Fruit fly (Drosophila melanogaster): ENCODE results near the gene Arglu1.
A peak's percentile ranks its signal among the peaks of the same experiment; 100 is the strongest.

Arglu1 gene

DNA sequence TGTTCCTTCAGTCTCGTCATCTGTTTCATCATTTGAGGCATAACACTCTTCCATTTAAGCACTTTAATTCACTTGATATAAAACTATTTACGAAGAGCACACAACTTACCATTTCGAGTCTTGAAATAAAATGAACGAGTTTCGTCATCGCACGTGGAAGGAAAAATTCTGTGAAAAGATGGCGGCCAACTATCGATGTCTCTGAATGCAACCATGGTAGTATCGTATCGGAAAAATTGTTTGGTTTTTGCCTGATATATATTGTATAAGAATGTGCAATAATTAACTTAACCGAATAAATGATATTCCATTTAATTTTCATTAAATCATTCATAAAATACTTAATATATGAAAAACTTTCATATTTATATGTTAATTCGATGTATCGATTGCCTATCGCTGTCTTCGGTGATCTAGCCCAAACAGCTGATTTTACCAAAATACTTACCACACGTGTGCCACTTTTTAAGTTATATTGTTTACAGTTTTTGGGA, 43.0 kb downstream of the Arglu1 start, which contains the start of gene Bka (continued):
- TF ChIP-seq CG9817 (tag; optimal IDR thresholded peaks at IDR 0.05) (peak; percentile 30), her (GFP tag; optimal IDR thresholded peaks at IDR 0.05) (peak; percentile 40), CG10321 (GFP tag; IDR thresholded peaks at IDR 0.05) (no peak), MTF-1 (GFP tag; optimal IDR thresholded peaks at IDR 0.05; ENCODE audit: borderline replicate concordance) (peak; percentile 51), CG17361 (GFP tag; IDR thresholded peaks at IDR 0.05) (peak; percentile 66; the same call in 2 of the 3 replicates), klu (GFP tag; IDR thresholded peaks at IDR 0.05) (no peak), pho (GFP tag; optimal IDR thresholded peaks at IDR 0.05) (peak; percentile 20), Oli (tag; optimal IDR thresholded peaks at IDR 0.05) (peak; percentile 31), YL-1 (GFP tag; optimal IDR thresholded peaks at IDR 0.05) (peak; percentile 96), CG6654 (GFP tag; optimal IDR thresholded peaks at IDR 0.05) (no peak), tll (GFP tag; optimal IDR thresholded peaks at IDR 0.05) (no peak), CG43689 (GFP tag; IDR thresholded peaks at IDR 0.05) (no peak), gsb-n (tag; optimal IDR thresholded peaks at IDR 0.05) (peak; percentile 66), disco-r (GFP tag; optimal IDR thresholded peaks at IDR 0.05) (no peak), Max (GFP tag; optimal IDR thresholded peaks at IDR 0.05) (peak; percentile 73), stc (GFP tag; IDR thresholded peaks at IDR 0.05) (no peak), pfk (GFP tag; optimal IDR thresholded peaks at IDR 0.05) (peak; percentile 26), CG14965 (GFP tag; optimal IDR thresholded peaks at IDR 0.05; ENCODE audit: borderline replicate concordance) (no peak), Ssrp (tag; optimal IDR thresholded peaks at IDR 0.05) (no peak), CG15696 (tag; optimal IDR thresholded peaks at IDR 0.05) (peak; percentile 25), Nf-YB (GFP tag; optimal IDR thresholded peaks at IDR 0.05) (peak; percentile 66), CG18262 (tag; optimal IDR thresholded peaks at IDR 0.05) (peak; percentile 69), H15 (GFP tag; IDR thresholded peaks at IDR 0.05) (no peak), CG10209 (GFP tag; optimal IDR thresholded peaks at IDR 0.05) (peak; percentile 24), ATbp (GFP tag; optimal IDR thresholded peaks at IDR 0.05) (no peak), ewg (GFP tag; optimal IDR thresholded peaks at IDR 0.05) (no peak), lab (GFP tag; optimal IDR thresholded peaks at IDR 0.05) (peak; percentile 72), sob (GFP tag; IDR thresholded peaks at IDR 0.05) (peak; percentile 61), CG8388 (GFP tag; optimal IDR thresholded peaks at IDR 0.05) (peak; percentile 50), CG11085 (GFP tag; IDR thresholded peaks at IDR 0.05) (no peak), prd (optimal IDR thresholded peaks at IDR 0.05) (no peak), prd (GFP tag; IDR thresholded peaks at IDR 0.05) (no peak), Hsf (GFP tag; optimal IDR thresholded peaks at IDR 0.05) (peak; percentile 17), Neu2 (GFP tag; optimal IDR thresholded peaks at IDR 0.05; ENCODE audit: borderline replicate concordance) (no peak), Chrac-16 (GFP tag; optimal IDR thresholded peaks at IDR 0.05) (no peak), ase (GFP tag; IDR thresholded peaks at IDR 0.05) (no peak), sd (tag; optimal IDR thresholded peaks at IDR 0.05) (peak; percentile 88), CG11696 (GFP tag; IDR thresholded peaks at IDR 0.05) (no peak), CG2678 (tag; optimal IDR thresholded peaks at IDR 0.05) (peak; percentile 61), lilli (GFP tag; optimal IDR thresholded peaks at IDR 0.05) (peak; percentile 44), lmd (GFP tag; IDR thresholded peaks at IDR 0.05) (no peak), lov (optimal IDR thresholded peaks at IDR 0.05) (no peak), lov (GFP tag; IDR thresholded peaks at IDR 0.05) (no peak), run (tag; optimal IDR thresholded peaks at IDR 0.05) (no peak), Elba2 (GFP tag; optimal IDR thresholded peaks at IDR 0.05) (no peak), CG2199 (GFP tag; IDR thresholded peaks at IDR 0.05) (no peak), Sry-β (GFP tag; optimal IDR thresholded peaks at IDR 0.05) (no peak), h (optimal IDR thresholded peaks at IDR 0.05) (no peak), CG13287 (GFP tag; IDR thresholded peaks at IDR 0.05; ENCODE audit: partially characterized antibody) (peak; percentile 99), Ptx1 (GFP tag; IDR thresholded peaks at IDR 0.05) (no peak), org-1 (GFP tag; optimal IDR thresholded peaks at IDR 0.05) (peak; percentile 8)
